Worm (Caenorhabditis elegans) whole organism, early embryonic: Measurements from ENCODE around the gene Y97E10B.1.

Source experiments
- ama-1 ChIP-seq: fragments of 150-350 bp; optimal IDR thresholded peaks from 2 replicates; lab custom pipeline; 2014
- ceh-36 ChIP-seq: sonication (generic microtip); optimal IDR thresholded peaks from 2 replicates; lab custom pipeline; 2016; ENCODE audit warnings: missing genetic modification characterization, inconsistent platforms, missing compliant biosample characterization
- flt-1 ChIP-seq: fragments of 200-800 bp; sonication (Bioruptor generic); IDR thresholded peaks from 2 replicates; pipeline ENCODE4 v1.3.6; 2022; ENCODE audit warnings: missing genetic modification characterization, missing compliant biosample characterization
- hmbx-1 ChIP-seq: sonication (generic microtip); optimal IDR thresholded peaks from 2 replicates; lab custom pipeline; 2016; ENCODE audit warnings: mild to moderate bottlenecking, missing genetic modification characterization, missing compliant biosample characterization
- scrt-1 ChIP-seq: fragments of 200-800 bp; sonication (Bioruptor generic); IDR thresholded peaks from 2 replicates; pipeline ENCODE4 v1.3.6; 2022; ENCODE audit warnings: missing genetic modification characterization, missing compliant biosample characterization
- tbx-11 ChIP-seq: fragments of 200-800 bp; sonication (Bioruptor generic); IDR thresholded peaks from 2 replicates; pipeline ENCODE4 v1.3.6; 2022; ENCODE audit warnings: missing genetic modification characterization, missing compliant biosample characterization
- tbx-37 ChIP-seq: fragments of 200-800 bp; sonication (Bioruptor generic); conservative IDR thresholded peaks from 2 replicates; pipeline ENCODE4 v1.3.6; 2022; ENCODE audit warnings: missing genetic modification reagents, missing genetic modification characterization, missing compliant biosample characterization

DNA sequence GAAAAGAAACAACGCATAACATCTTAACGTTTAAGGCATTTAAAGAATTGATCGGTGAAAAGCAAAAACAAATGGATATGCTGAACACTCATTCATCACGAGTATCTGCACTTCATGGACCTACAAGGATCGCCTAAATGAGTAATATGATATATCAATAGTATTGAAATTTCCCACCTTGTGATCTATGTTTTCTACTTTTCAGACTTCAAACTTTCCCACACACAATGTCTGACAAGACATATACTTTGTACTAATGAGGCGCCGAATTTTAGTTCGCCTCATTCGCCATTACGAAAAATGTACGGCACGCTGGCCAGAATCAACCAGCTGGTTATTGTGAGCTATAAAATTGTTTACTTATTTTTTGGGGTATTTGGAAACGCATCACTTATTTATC lies 16.9 kb upstream of the Y97E10B.1 start, which contains the start of gene srsx-6:
- TF ChIP-seq ama-1 (lab: Kevin White, UChicago) (no peak), flt-1 (GFP tag; lab: Robert Waterston, UW) (no peak), tbx-37 (GFP tag; lab: Robert Waterston, UW) (no peak), scrt-1 (no peak), ceh-36 (tag; lab: Kevin White, UChicago) (no peak), tbx-11 (no peak), hmbx-1 (tag; lab: Kevin White, UChicago) (no peak)
